Worm (Caenorhabditis elegans): ENCODE measurements around the gene col-43.
A peak's percentile ranks its signal among the peaks of the same experiment; 100 is the strongest.

Gene col-43

DNA sequence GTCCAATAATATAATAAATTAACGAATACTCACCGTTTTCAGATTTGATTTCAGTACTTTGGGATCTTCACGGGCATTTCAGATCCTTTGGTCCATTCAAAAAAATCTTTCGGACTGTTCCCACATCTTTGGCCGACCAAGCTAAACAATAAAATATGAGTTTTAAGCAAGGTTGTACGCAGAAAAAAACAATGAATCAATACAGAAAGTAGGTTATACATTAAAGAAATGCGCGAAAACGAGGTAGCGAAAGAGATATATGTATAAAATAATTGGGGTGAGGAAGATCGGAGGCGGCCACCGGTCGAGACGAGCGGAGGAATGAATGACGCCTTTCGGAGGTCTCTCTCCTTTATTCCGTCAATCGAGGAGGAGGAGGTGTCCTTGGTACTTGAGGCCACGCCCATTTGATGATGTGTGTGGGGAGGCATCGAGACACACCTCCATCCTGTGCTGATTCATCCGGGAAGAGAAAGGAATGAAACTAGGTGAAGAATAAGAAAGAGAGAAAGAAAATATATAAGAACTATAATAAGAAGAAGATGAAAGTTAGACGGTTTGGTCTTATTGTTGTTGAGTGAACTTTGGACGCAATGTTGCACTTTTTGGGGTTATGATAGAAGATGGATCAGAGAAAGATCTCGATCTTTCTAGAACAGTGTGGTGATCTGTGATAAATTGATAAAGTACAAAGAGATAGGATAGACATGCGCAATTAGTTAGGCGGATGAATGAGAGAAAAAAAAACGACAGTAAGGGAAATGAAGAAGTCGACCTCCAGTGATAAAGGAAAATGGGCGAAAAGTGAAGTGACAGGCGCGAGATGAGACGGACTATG, 10.2 kb downstream of the col-43 start:
- TF ChIP-seq ekl-4 (GFP tag; IDR thresholded peaks at IDR 0.05) (no peak), ama-1 (optimal IDR thresholded peaks at IDR 0.05) (peak; percentile 86), ama-1 (GFP tag; optimal IDR thresholded peaks at IDR 0.05) (no peak), nhr-80 (tag; optimal IDR thresholded peaks at IDR 0.05) (no peak), let-526 (GFP tag; IDR thresholded peaks at IDR 0.05) (no peak), rpc-1 (optimal IDR thresholded peaks at IDR 0.05) (peak; percentile 38), rpc-1 (tag; optimal IDR thresholded peaks at IDR 0.05) (no peak), ceh-40 (GFP tag; IDR thresholded peaks at IDR 0.05) (no peak), dox-1 (GFP tag; IDR thresholded peaks at IDR 0.05) (0 out of 2 replicates have a peak, but pooled peaks have one; percentile 5), nfyb-1 (GFP tag; IDR thresholded peaks at IDR 0.05) (no peak), hsf-1 (GFP tag; IDR thresholded peaks at IDR 0.05) (peak; percentile 89), somi-1 (GFP tag; optimal IDR thresholded peaks at IDR 0.05) (peak; percentile 54), hrde-1 (tag; optimal IDR thresholded peaks at IDR 0.05; ENCODE audit: borderline replicate concordance) (no peak), ztf-28 (GFP tag; IDR thresholded peaks at IDR 0.05) (no peak)

DNA sequence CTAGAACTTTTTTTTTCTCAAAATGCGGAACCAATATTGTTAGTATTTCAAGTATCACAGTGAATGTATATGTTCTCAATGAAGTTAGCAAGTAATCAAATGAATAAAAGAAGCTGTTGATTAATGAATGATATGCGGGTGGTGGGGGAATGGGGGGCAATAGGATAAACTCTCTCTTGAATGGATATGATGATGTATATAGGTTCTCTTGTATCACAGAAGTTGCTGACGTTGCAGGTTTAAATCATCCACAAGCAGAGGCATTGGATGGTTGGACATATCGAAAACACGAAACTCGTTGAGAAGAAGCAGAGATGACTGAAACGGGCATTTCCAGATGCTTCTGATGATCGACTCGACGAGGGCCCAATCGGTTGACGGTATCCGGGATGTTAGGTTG, 11.1 kb downstream of the col-43 start:
- no peak for TF ChIP-seq snpc-3.4 (tag; optimal IDR thresholded peaks at IDR 0.05)
- TF ChIP-seq Y56A3A.18 (GFP tag; IDR thresholded peaks at IDR 0.05), result 0 out of 2 replicates have a peak, but pooled peaks have one; percentile 10
- TF ChIP-seq egrh-3 (GFP tag; IDR thresholded peaks at IDR 0.05), result no peak
- TF ChIP-seq Y79H2A.3 (GFP tag; conservative IDR thresholded peaks at IDR 0.05), result no peak
- no peak for TF ChIP-seq K11D2.4 (GFP tag; IDR thresholded peaks at IDR 0.05)
- no peak for TF ChIP-seq F57A8.1 (GFP tag; optimal IDR thresholded peaks at IDR 0.05)

DNA sequence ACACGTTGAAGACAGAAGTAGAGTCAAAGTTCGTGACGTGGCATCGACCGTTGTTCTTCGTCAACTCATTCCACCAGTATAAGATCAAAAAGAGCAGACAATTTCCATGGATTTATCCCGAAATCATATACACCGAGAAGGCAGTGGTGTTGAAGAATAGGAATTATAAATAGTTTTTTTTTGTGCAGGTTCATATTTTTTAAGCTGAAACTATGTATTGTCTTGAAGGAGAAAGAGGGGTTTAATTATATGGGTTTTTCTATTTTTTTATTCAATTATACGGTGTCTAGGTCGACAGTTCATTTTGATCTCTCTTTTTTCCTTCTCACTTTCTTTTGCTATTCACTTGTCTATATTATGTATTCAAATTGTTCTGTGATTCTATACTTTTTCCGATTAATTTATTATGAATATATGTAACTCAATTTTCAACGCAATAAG, 11.6 kb downstream of the col-43 start:
- peak; percentile 68; the same call in 1 of the 2 replicates for TF ChIP-seq K11D2.4 (GFP tag; IDR thresholded peaks at IDR 0.05)
- TF ChIP-seq Y95B8A.8 (GFP tag; IDR thresholded peaks at IDR 0.05), result 0 out of 2 replicates have a peak, but pooled peaks have one; percentile 5
- TF ChIP-seq hmg-1.2 (GFP tag; IDR thresholded peaks at IDR 0.05), result 0 out of 2 replicates have a peak, but pooled peaks have one; percentile 15
- TF ChIP-seq egrh-3 (GFP tag; IDR thresholded peaks at IDR 0.05), result no peak
- TF ChIP-seq atf-7 (tag; optimal IDR thresholded peaks at IDR 0.05), result peak; percentile 3
- 0 out of 2 replicates have a peak, but pooled peaks have one; percentile 48 for TF ChIP-seq nfyb-1 (GFP tag; IDR thresholded peaks at IDR 0.05)
- TF ChIP-seq B0035.1 (tag; optimal IDR thresholded peaks at IDR 0.05), result peak; percentile 42
- TF ChIP-seq C06A6.2 (GFP tag; conservative IDR thresholded peaks at IDR 0.05), result no peak; the same call in 1 of the 2 replicates
- TF ChIP-seq ccch-3 (GFP tag; optimal IDR thresholded peaks at IDR 0.05), result no peak
- TF ChIP-seq ztf-3 (GFP tag; optimal IDR thresholded peaks at IDR 0.05), result no peak
- TF ChIP-seq dox-1 (GFP tag; IDR thresholded peaks at IDR 0.05), result 0 out of 2 replicates have a peak, but pooled peaks have one; percentile 5
- TF ChIP-seq unc-130 (GFP tag; optimal IDR thresholded peaks at IDR 0.05), result no peak
- TF ChIP-seq ama-1 (optimal IDR thresholded peaks at IDR 0.05), result peak; percentile 14
- TF ChIP-seq ama-1 (GFP tag; optimal IDR thresholded peaks at IDR 0.05), result no peak
- TF ChIP-seq pha-4 (tag; optimal IDR thresholded peaks at IDR 0.05), result no peak
- TF ChIP-seq gei-17 (GFP tag; optimal IDR thresholded peaks at IDR 0.05), result peak; percentile 28
- TF ChIP-seq lin-40 (tag; optimal IDR thresholded peaks at IDR 0.05), result peak; percentile 1
- no peak for TF ChIP-seq F22D6.2 (tag; optimal IDR thresholded peaks at IDR 0.05)
- TF ChIP-seq Y53G8AR.9 (GFP tag; conservative IDR thresholded peaks at IDR 0.05), result 0 out of 2 replicates have a peak, but pooled peaks have one; percentile 33

DNA sequence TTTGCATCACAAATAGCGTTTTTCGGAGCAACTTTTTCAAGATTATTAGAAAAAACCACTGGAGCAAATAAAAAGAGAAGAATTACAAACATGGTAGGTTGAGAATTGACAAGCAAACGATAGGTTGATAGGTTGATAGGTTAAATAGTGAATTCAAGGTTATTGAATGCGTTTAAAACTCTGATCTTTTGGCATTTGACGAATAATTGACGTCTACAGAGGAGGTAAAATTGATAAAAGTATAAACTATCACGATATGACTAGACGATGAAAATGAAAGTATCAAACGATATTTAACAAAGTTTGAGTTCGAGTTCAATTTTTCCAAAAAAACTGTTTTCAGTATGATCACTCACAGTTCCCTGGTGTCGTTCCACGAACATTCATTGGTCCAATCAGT, 14.8 kb downstream of the col-43 start, which contains the start of gene ZC513.14:
Gene ZC513.14 (minus strand): TSS at position 101 of the 400 bp plus-strand sequence.
- TF ChIP-seq F10E7.11 (tag; optimal IDR thresholded peaks at IDR 0.05) (no peak), mel-28 (tag; optimal IDR thresholded peaks at IDR 0.05; ENCODE audit: borderline replicate concordance) (no peak), egrh-3 (GFP tag; IDR thresholded peaks at IDR 0.05) (no peak), F33H1.4 (GFP tag; IDR thresholded peaks at IDR 0.05) (no peak), hlh-12 (tag; optimal IDR thresholded peaks at IDR 0.05) (no peak), K11D2.4 (GFP tag; IDR thresholded peaks at IDR 0.05) (no peak), lin-54 (GFP tag; optimal IDR thresholded peaks at IDR 0.05) (no peak), rpc-1 (optimal IDR thresholded peaks at IDR 0.05) (no peak), rpc-1 (tag; optimal IDR thresholded peaks at IDR 0.05) (no peak), lsy-27 (tag; optimal IDR thresholded peaks at IDR 0.05; ENCODE audit: borderline replicate concordance, insufficient read depth) (no peak), F39B2.1 (GFP tag; IDR thresholded peaks at IDR 0.05) (no peak), sdz-38 (tag; optimal IDR thresholded peaks at IDR 0.05) (no peak), F52B5.7 (tag; optimal IDR thresholded peaks at IDR 0.05) (no peak)
